Worm (Caenorhabditis elegans) whole organism, early embryonic: ENCODE results near the gene aka-1.

Experiments
- ceh-36 ChIP-seq: sonication (generic microtip); optimal IDR thresholded peaks from 2 replicates; lab custom pipeline; 2016; ENCODE audit warnings: missing genetic modification characterization, inconsistent platforms, missing compliant biosample characterization
- flt-1 ChIP-seq: fragments of 200-800 bp; sonication (Bioruptor generic); IDR thresholded peaks from 2 replicates; pipeline ENCODE4 v1.3.6; 2022; ENCODE audit warnings: missing genetic modification characterization, missing compliant biosample characterization
- hmg-4 ChIP-seq: fragments of 200-800 bp; sonication (Bioruptor generic); optimal IDR thresholded peaks from 2 replicates; lab custom pipeline; 2018; ENCODE audit warnings: mild to moderate bottlenecking, missing genetic modification characterization, missing compliant biosample characterization
- pes-1 ChIP-seq: fragments of 200-800 bp; sonication (Bioruptor generic); IDR thresholded peaks from 2 replicates; pipeline ENCODE4 v1.3.6; 2022; ENCODE audit warnings: missing genetic modification reagents, missing genetic modification characterization, missing compliant biosample characterization
- sea-1 ChIP-seq: fragments of 200-800 bp; sonication (Bioruptor generic); conservative IDR thresholded peaks from 2 replicates; pipeline ENCODE4 v1.3.6; 2022; ENCODE audit warnings: missing genetic modification characterization, missing compliant biosample characterization

ce11 chrII:7459205-7459604, 19.1 kb downstream of the aka-1 start, which contains the start of gene D1022.2:
- TF ChIP-seq sea-1 (GFP tag; lab: Robert Waterston, UW) (no peak), ceh-36 (tag; lab: Kevin White, UChicago) (no peak), hmg-4 (GFP tag; lab: Kevin White, UChicago) (no peak), flt-1 (GFP tag; lab: Robert Waterston, UW) (no peak), pes-1 (GFP tag; lab: Robert Waterston, UW) (no peak)
